Fruit fly (Drosophila melanogaster): ENCODE data around the gene Tudor-SN.

The Tudor-SN gene

dm6 chr3L:270760-271500 lies 6.8 kb upstream of the Tudor-SN start, which contains the start of gene miple2:
miple2 (plus strand) TSS chr3L:271200.
- peak; percentile 67 for TF ChIP-seq OdsH (GFP tag; optimal IDR thresholded peaks at IDR 0.05)
- TF ChIP-seq GATAd (GFP tag; optimal IDR thresholded peaks at IDR 0.05): no peak
- TF ChIP-seq Jra (GFP tag; optimal IDR thresholded peaks at IDR 0.05): no peak
- TF ChIP-seq Hnf4 (GFP tag; optimal IDR thresholded peaks at IDR 0.05): peak; percentile 22
- TF ChIP-seq Myc (optimal IDR thresholded peaks at IDR 0.05): no peak
- TF ChIP-seq Dif (GFP tag; optimal IDR thresholded peaks at IDR 0.05; ENCODE audit: partially characterized antibody): no peak
- TF ChIP-seq Rel (GFP tag; optimal IDR thresholded peaks at IDR 0.05): peak; percentile 53
- TF ChIP-seq Rel (tag; optimal IDR thresholded peaks at IDR 0.05): no peak
- TF ChIP-seq rgr (GFP tag; optimal IDR thresholded peaks at IDR 0.05): peak; percentile 56
- no peak for TF ChIP-seq tai (GFP tag; optimal IDR thresholded peaks at IDR 0.05)
- no peak for TF ChIP-seq dsf (GFP tag; optimal IDR thresholded peaks at IDR 0.05; ENCODE audit: borderline replicate concordance)
- TF ChIP-seq CG9705 (GFP tag; optimal IDR thresholded peaks at IDR 0.05): no peak
- no peak for TF ChIP-seq brk (GFP tag; optimal IDR thresholded peaks at IDR 0.05)
- TF ChIP-seq jim (GFP tag; optimal IDR thresholded peaks at IDR 0.05): no peak
- no peak for TF ChIP-seq Abd-B (GFP tag; optimal IDR thresholded peaks at IDR 0.05)
- no peak for TF ChIP-seq Vsx2 (GFP tag; optimal IDR thresholded peaks at IDR 0.05; ENCODE audit: partially characterized antibody)
- no peak for TF ChIP-seq N (GFP tag; optimal IDR thresholded peaks at IDR 0.05)
- peak; percentile 58 for TF ChIP-seq CrebA (GFP tag; optimal IDR thresholded peaks at IDR 0.05; ENCODE audit: borderline replicate concordance)
- TF ChIP-seq fru (GFP tag; optimal IDR thresholded peaks at IDR 0.05): peak; percentile 71
- TF ChIP-seq lola (GFP tag; optimal IDR thresholded peaks at IDR 0.05): no peak
- peak; percentile 61 for TF ChIP-seq ey (GFP tag; optimal IDR thresholded peaks at IDR 0.05)
- peak; percentile 54 for TF ChIP-seq Sp1 (GFP tag; optimal IDR thresholded peaks at IDR 0.05)
- TF ChIP-seq usp (GFP tag; optimal IDR thresholded peaks at IDR 0.05): no peak
- TF ChIP-seq Mio (GFP tag; optimal IDR thresholded peaks at IDR 0.05): no peak
- no peak for TF ChIP-seq CG32264 (GFP tag; optimal IDR thresholded peaks at IDR 0.05)
- TF ChIP-seq Hr83 (GFP tag; optimal IDR thresholded peaks at IDR 0.05; ENCODE audit: poor library complexity, severe bottlenecking): no peak
- peak; percentile 43 for TF ChIP-seq dmrt93B (GFP tag; optimal IDR thresholded peaks at IDR 0.05)
- peak; percentile 52 for TF ChIP-seq woc (GFP tag; optimal IDR thresholded peaks at IDR 0.05)
- peak; percentile 45 for TF ChIP-seq psq (GFP tag; optimal IDR thresholded peaks at IDR 0.05)
- peak; percentile 50 for TF ChIP-seq HLH106 (tag; optimal IDR thresholded peaks at IDR 0.05)
- peak; percentile 25 for TF ChIP-seq sv (GFP tag; optimal IDR thresholded peaks at IDR 0.05)
- TF ChIP-seq h (GFP tag; optimal IDR thresholded peaks at IDR 0.05): peak; percentile 70
- TF ChIP-seq Dfd (GFP tag; optimal IDR thresholded peaks at IDR 0.05): no peak
- TF ChIP-seq pan (optimal IDR thresholded peaks at IDR 0.05): no peak
- peak; percentile 35 for TF ChIP-seq br (GFP tag; optimal IDR thresholded peaks at IDR 0.05)
- TF ChIP-seq sage (GFP tag; optimal IDR thresholded peaks at IDR 0.05): peak; percentile 49
- no peak for TF ChIP-seq dl (GFP tag; optimal IDR thresholded peaks at IDR 0.05; ENCODE audit: insufficient read depth in 1 of 2, partially characterized antibody in 2 of 2)
- no peak for TF ChIP-seq Hr78 (GFP tag; optimal IDR thresholded peaks at IDR 0.05)
- TF ChIP-seq foxo (GFP tag; optimal IDR thresholded peaks at IDR 0.05): peak in 1 of 2 experiments; percentile 64

dm6 chr3L:267618-268017 lies 3.4 kb upstream of the Tudor-SN start:
- TF ChIP-seq h (GFP tag; optimal IDR thresholded peaks at IDR 0.05) (no peak), usp (GFP tag; optimal IDR thresholded peaks at IDR 0.05) (no peak), GATAd (GFP tag; optimal IDR thresholded peaks at IDR 0.05) (no peak), N (GFP tag; optimal IDR thresholded peaks at IDR 0.05) (no peak), Dfd (GFP tag; optimal IDR thresholded peaks at IDR 0.05) (no peak), dsf (GFP tag; optimal IDR thresholded peaks at IDR 0.05; ENCODE audit: borderline replicate concordance) (no peak), dl (GFP tag; optimal IDR thresholded peaks at IDR 0.05; ENCODE audit: insufficient read depth in 1 of 2, partially characterized antibody in 2 of 2) (no peak), CG32264 (GFP tag; optimal IDR thresholded peaks at IDR 0.05) (no peak), tai (GFP tag; optimal IDR thresholded peaks at IDR 0.05) (no peak), Sp1 (GFP tag; optimal IDR thresholded peaks at IDR 0.05) (no peak), Rel (GFP tag; optimal IDR thresholded peaks at IDR 0.05) (no peak), Rel (tag; optimal IDR thresholded peaks at IDR 0.05) (no peak), sage (GFP tag; optimal IDR thresholded peaks at IDR 0.05) (no peak), Hr83 (GFP tag; optimal IDR thresholded peaks at IDR 0.05; ENCODE audit: poor library complexity, severe bottlenecking) (no peak), br (GFP tag; optimal IDR thresholded peaks at IDR 0.05) (no peak)
